Worm (Caenorhabditis elegans): Measurements from ENCODE around the gene C32D5.10.

C32D5.10 gene

ce11 chrII:6349968-6350367, 1.8 kb downstream of the C32D5.10 start:
- TF ChIP-seq ceh-82 (tag; optimal IDR thresholded peaks at IDR 0.05) = no peak
- no peak for TF ChIP-seq nhr-11 (tag; optimal IDR thresholded peaks at IDR 0.05)
- TF ChIP-seq snpc-4 (tag; optimal IDR thresholded peaks at IDR 0.05) = no peak
- TF ChIP-seq skn-1 (tag; optimal IDR thresholded peaks at IDR 0.05) = no peak
- no peak for TF ChIP-seq mab-5 (tag; optimal IDR thresholded peaks at IDR 0.05)
- TF ChIP-seq mdl-1 (tag; optimal IDR thresholded peaks at IDR 0.05) = no peak
- no peak for TF ChIP-seq unc-55 (GFP tag; optimal IDR thresholded peaks at IDR 0.05)
- no peak for TF ChIP-seq elt-3 (tag; optimal IDR thresholded peaks at IDR 0.05)
- TF ChIP-seq ztf-4 (tag; optimal IDR thresholded peaks at IDR 0.05) = no peak
- TF ChIP-seq ztf-1 (GFP tag; conservative IDR thresholded peaks at IDR 0.05) = no peak
- TF ChIP-seq sem-4 (tag; optimal IDR thresholded peaks at IDR 0.05) = no peak
- TF ChIP-seq ceh-16 (tag; optimal IDR thresholded peaks at IDR 0.05) = no peak
- TF ChIP-seq sma-3 (GFP tag; optimal IDR thresholded peaks at IDR 0.05) = no peak
- no peak for TF ChIP-seq nhr-25 (tag; optimal IDR thresholded peaks at IDR 0.05)
- TF ChIP-seq nhr-12 (tag; optimal IDR thresholded peaks at IDR 0.05) = no peak
- TF ChIP-seq elt-1 (tag; optimal IDR thresholded peaks at IDR 0.05) = no peak

ce11 chrII:6348360-6348759, 3.4 kb downstream of the C32D5.10 start:
- TF ChIP-seq mdl-1 (tag; optimal IDR thresholded peaks at IDR 0.05) = peak; percentile 56 to 87
- TF ChIP-seq lin-39 (tag; optimal IDR thresholded peaks at IDR 0.05) = no peak
- TF ChIP-seq alr-1 (tag; optimal IDR thresholded peaks at IDR 0.05) = no peak
- TF ChIP-seq snpc-4 (tag; optimal IDR thresholded peaks at IDR 0.05) = peak; percentile 47
- TF ChIP-seq ZK546.5 (tag; optimal IDR thresholded peaks at IDR 0.05) = no peak
- TF ChIP-seq nhr-12 (tag; optimal IDR thresholded peaks at IDR 0.05) = no peak
- peak; percentile 65 for TF ChIP-seq nhr-6 (tag; optimal IDR thresholded peaks at IDR 0.05)
- TF ChIP-seq sma-9 (GFP tag; optimal IDR thresholded peaks at IDR 0.05) = peak; percentile 96
- no peak for TF ChIP-seq sma-9 (tag; optimal IDR thresholded peaks at IDR 0.05)
- peak; percentile 56 for TF ChIP-seq nhr-10 (tag; optimal IDR thresholded peaks at IDR 0.05)
- peak; percentile 56 for TF ChIP-seq Y55F3AM.14 (GFP tag; optimal IDR thresholded peaks at IDR 0.05)
- TF ChIP-seq ceh-16 (tag; optimal IDR thresholded peaks at IDR 0.05) = peak; percentile 84
- TF ChIP-seq mbf-1 (tag; optimal IDR thresholded peaks at IDR 0.05) = no peak
- peak; percentile 95 for TF ChIP-seq nhr-129 (tag; optimal IDR thresholded peaks at IDR 0.05)
- peak; percentile 83 for TF ChIP-seq lin-13 (GFP tag; optimal IDR thresholded peaks at IDR 0.05)
- peak; percentile 98 for TF ChIP-seq C34F6.9 (tag; optimal IDR thresholded peaks at IDR 0.05)
- no peak for TF ChIP-seq elt-3 (tag; optimal IDR thresholded peaks at IDR 0.05)
- TF ChIP-seq fos-1 (tag; optimal IDR thresholded peaks at IDR 0.05) = peak; percentile 92
- no peak for TF ChIP-seq ztf-1 (GFP tag; conservative IDR thresholded peaks at IDR 0.05)
- peak; percentile 84 for TF ChIP-seq egl-27 (tag; optimal IDR thresholded peaks at IDR 0.05)
- TF ChIP-seq nhr-77 (tag; optimal IDR thresholded peaks at IDR 0.05) = no peak
- TF ChIP-seq lin-11 (tag; optimal IDR thresholded peaks at IDR 0.05) = peak; percentile 82
- TF ChIP-seq unc-62 (GFP tag; optimal IDR thresholded peaks at IDR 0.05) = peak; percentile 64
- TF ChIP-seq peb-1 (tag; optimal IDR thresholded peaks at IDR 0.05) = no peak
- peak; percentile 95 for TF ChIP-seq F13H6.1 (tag; optimal IDR thresholded peaks at IDR 0.05)
- TF ChIP-seq R02D3.7 (tag; optimal IDR thresholded peaks at IDR 0.05) = no peak
- peak; percentile 89 for TF ChIP-seq ztf-4 (tag; optimal IDR thresholded peaks at IDR 0.05)
- no peak for TF ChIP-seq aly-2 (tag; optimal IDR thresholded peaks at IDR 0.05)
- TF ChIP-seq ama-1 (optimal IDR thresholded peaks at IDR 0.05) = peak; percentile 99
- TF ChIP-seq sem-4 (tag; optimal IDR thresholded peaks at IDR 0.05) = peak; percentile 87
- TF ChIP-seq sma-3 (GFP tag; optimal IDR thresholded peaks at IDR 0.05) = peak; percentile 95
- peak; percentile 58 for TF ChIP-seq zag-1 (tag; optimal IDR thresholded peaks at IDR 0.05)
- peak; percentile 90 for TF ChIP-seq blmp-1 (tag; optimal IDR thresholded peaks at IDR 0.05; ENCODE audit: insufficient read depth)
- peak; percentile 92 for TF ChIP-seq nhr-21 (tag; optimal IDR thresholded peaks at IDR 0.05)
- no peak for TF ChIP-seq ztf-11 (tag; optimal IDR thresholded peaks at IDR 0.05)
- TF ChIP-seq elt-1 (tag; optimal IDR thresholded peaks at IDR 0.05) = peak; percentile 66
- no peak for TF ChIP-seq skn-1 (tag; optimal IDR thresholded peaks at IDR 0.05)
- TF ChIP-seq mab-5 (tag; optimal IDR thresholded peaks at IDR 0.05) = peak; percentile 90
- peak; percentile 96 for TF ChIP-seq nhr-25 (tag; optimal IDR thresholded peaks at IDR 0.05)
- peak; percentile 89 for TF ChIP-seq unc-55 (GFP tag; optimal IDR thresholded peaks at IDR 0.05)
- peak; percentile 83 for TF ChIP-seq gmeb-1 (tag; optimal IDR thresholded peaks at IDR 0.05)
- peak; percentile 96 for TF ChIP-seq crh-2 (tag; optimal IDR thresholded peaks at IDR 0.05)
- peak; percentile 72 to 92 for TF ChIP-seq lsy-2 (tag; optimal IDR thresholded peaks at IDR 0.05)
- TF ChIP-seq nhr-23 (tag; optimal IDR thresholded peaks at IDR 0.05) = no peak
- peak; percentile 44 for TF ChIP-seq ceh-82 (tag; optimal IDR thresholded peaks at IDR 0.05)
- no peak for TF ChIP-seq dmd-4 (tag; optimal IDR thresholded peaks at IDR 0.05)
- TF ChIP-seq nhr-237 (tag; optimal IDR thresholded peaks at IDR 0.05) = peak; percentile 61
- TF ChIP-seq unc-39 (tag; optimal IDR thresholded peaks at IDR 0.05) = no peak
- TF ChIP-seq nhr-11 (tag; optimal IDR thresholded peaks at IDR 0.05) = no peak
